Worm (Caenorhabditis elegans): ENCODE measurements around the gene srxa-11.

- no peak for TF ChIP-seq him-1 (tag; optimal IDR thresholded peaks at IDR 0.05)
- no peak for TF ChIP-seq dao-5 (tag; optimal IDR thresholded peaks at IDR 0.05)
- TF ChIP-seq W03F9.2 (tag; optimal IDR thresholded peaks at IDR 0.05): no peak
These were observed 5.6 kb downstream of the srxa-11 start, which contains the start of gene srxa-13 for ce11 chrV:13929503-13929902.

All from whole organism, L4/young adult.